Fruit fly (Drosophila melanogaster): ENCODE data around the gene CG15399.

The CG15399 gene

DNA sequence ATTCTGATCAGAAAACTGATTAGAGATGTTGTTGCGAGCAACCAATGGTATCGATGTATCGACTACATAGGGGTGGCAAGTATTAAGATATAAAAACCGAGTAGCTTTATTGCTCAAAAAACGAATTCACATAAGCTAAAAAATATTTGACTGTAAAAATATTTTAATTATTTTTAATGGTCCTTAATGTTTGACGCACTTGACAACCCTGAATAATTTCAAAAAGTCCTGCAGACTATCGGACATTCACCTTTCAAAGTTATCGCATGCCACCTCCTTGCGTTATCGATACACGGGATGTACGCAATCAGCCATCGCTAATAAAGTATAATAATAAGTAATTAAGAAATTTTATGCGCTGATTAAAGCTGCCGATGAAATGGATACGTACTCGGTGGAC is 11.9 kb downstream of the CG15399 start, which contains the start of the genes HemK2, Snapin and Tnpo-SR (continued):
- peak; percentile 94 for TF ChIP-seq NFAT (GFP tag; IDR thresholded peaks at IDR 0.05)
- TF ChIP-seq zf30C (GFP tag; optimal IDR thresholded peaks at IDR 0.05): peak; percentile 11
- TF ChIP-seq sens-2 (GFP tag; IDR thresholded peaks at IDR 0.05): peak; percentile 81
- TF ChIP-seq corto (GFP tag; optimal IDR thresholded peaks at IDR 0.05): peak; percentile 87
- peak in 1 of 3 experiments; percentile 88 for TF ChIP-seq lola (GFP tag; optimal IDR thresholded peaks at IDR 0.05)
- TF ChIP-seq Xrp1 (GFP tag; IDR thresholded peaks at IDR 0.05): peak; percentile 95
- TF ChIP-seq pita (GFP tag; optimal IDR thresholded peaks at IDR 0.05): no peak
- TF ChIP-seq Atf6 (GFP tag; IDR thresholded peaks at IDR 0.05): peak; percentile 88
- TF ChIP-seq gem (tag; optimal IDR thresholded peaks at IDR 0.05): peak; percentile 95
- TF ChIP-seq CG11695 (GFP tag; IDR thresholded peaks at IDR 0.05): peak; percentile 91
- TF ChIP-seq en (GFP tag; optimal IDR thresholded peaks at IDR 0.05): peak; percentile 58
- no peak for TF ChIP-seq CG8478 (optimal IDR thresholded peaks at IDR 0.05)
- peak; percentile 73 for TF ChIP-seq ATbp (GFP tag; optimal IDR thresholded peaks at IDR 0.05)
- TF ChIP-seq CG2202 (tag; optimal IDR thresholded peaks at IDR 0.05): peak; percentile 82
- peak; percentile 75 for TF ChIP-seq Adf1 (GFP tag; IDR thresholded peaks at IDR 0.05)
- peak; percentile 84 for TF ChIP-seq cwo (GFP tag; optimal IDR thresholded peaks at IDR 0.05)
- peak; percentile 43 for TF ChIP-seq Dp (GFP tag; optimal IDR thresholded peaks at IDR 0.05)
- TF ChIP-seq CG15269 (tag; optimal IDR thresholded peaks at IDR 0.05): peak; percentile 91
- TF ChIP-seq unc-4 (GFP tag; IDR thresholded peaks at IDR 0.05; ENCODE audit: partially characterized antibody): peak; percentile 99
- no peak for TF ChIP-seq jing (GFP tag; optimal IDR thresholded peaks at IDR 0.05)
- peak; percentile 98 for TF ChIP-seq Med (GFP tag)
- peak; percentile 89 for TF ChIP-seq ttk (GFP tag; IDR thresholded peaks at IDR 0.05)
- peak; percentile 93 for TF ChIP-seq CG14860 (GFP tag; IDR thresholded peaks at IDR 0.05; ENCODE audit: partially characterized antibody)
- peak; percentile 92 for TF ChIP-seq zfh2 (GFP tag; optimal IDR thresholded peaks at IDR 0.05)
- TF ChIP-seq Chrac-16 (GFP tag; optimal IDR thresholded peaks at IDR 0.05): peak; percentile 93
- peak; percentile 90 for TF ChIP-seq CG12769 (tag; optimal IDR thresholded peaks at IDR 0.05)
- TF ChIP-seq CG17568 (GFP tag; optimal IDR thresholded peaks at IDR 0.05): peak; percentile 76
- peak; percentile 83 for TF ChIP-seq aop (GFP tag; IDR thresholded peaks at IDR 0.05)
- peak; percentile 95 for TF ChIP-seq tgo (GFP tag; IDR thresholded peaks at IDR 0.05)
- TF ChIP-seq cas (GFP tag; IDR thresholded peaks at IDR 0.05): peak; percentile 78
- peak; percentile 77 for TF ChIP-seq Six4 (GFP tag; optimal IDR thresholded peaks at IDR 0.05)
- peak; percentile 98 for TF ChIP-seq row (GFP tag; IDR thresholded peaks at IDR 0.05)
- no peak for TF ChIP-seq lov (optimal IDR thresholded peaks at IDR 0.05)
- TF ChIP-seq lov (GFP tag; IDR thresholded peaks at IDR 0.05): peak; percentile 89
- TF ChIP-seq Xbp1 (GFP tag; optimal IDR thresholded peaks at IDR 0.05): peak; percentile 94
- TF ChIP-seq kay (GFP tag; optimal IDR thresholded peaks at IDR 0.05): peak; percentile 64
- peak; percentile 95 for TF ChIP-seq abd-A (tag; optimal IDR thresholded peaks at IDR 0.05)
- TF ChIP-seq Kr (GFP tag; optimal IDR thresholded peaks at IDR 0.05): no peak
- peak; percentile 90 for TF ChIP-seq CG10209 (GFP tag; optimal IDR thresholded peaks at IDR 0.05)
- peak in 1 of 2 experiments; percentile 67 for TF ChIP-seq Eip74EF (GFP tag; optimal IDR thresholded peaks at IDR 0.05)
- peak; percentile 28 for TF ChIP-seq pfk (GFP tag; optimal IDR thresholded peaks at IDR 0.05)
- TF ChIP-seq B-H1 (GFP tag; IDR thresholded peaks at IDR 0.05): peak; percentile 90
- TF ChIP-seq gfzf (GFP tag; optimal IDR thresholded peaks at IDR 0.05): no peak
- TF ChIP-seq Hr3 (GFP tag; optimal IDR thresholded peaks at IDR 0.05): peak; percentile 91
- TF ChIP-seq HmgD (GFP tag; optimal IDR thresholded peaks at IDR 0.05): no peak
- TF ChIP-seq CG30020 (tag; optimal IDR thresholded peaks at IDR 0.05): peak; percentile 84
- TF ChIP-seq YL-1 (GFP tag; optimal IDR thresholded peaks at IDR 0.05): peak; percentile 89
- peak; percentile 79 for TF ChIP-seq Hand (GFP tag; optimal IDR thresholded peaks at IDR 0.05)
- TF ChIP-seq cato (GFP tag; optimal IDR thresholded peaks at IDR 0.05; ENCODE audit: borderline replicate concordance): peak; percentile 61
- TF ChIP-seq Rx (GFP tag; IDR thresholded peaks at IDR 0.05): peak; percentile 85
- TF ChIP-seq CG9797 (GFP tag; optimal IDR thresholded peaks at IDR 0.05): peak; percentile 62

Data from whole organism, embryonic.